Fruit fly (Drosophila melanogaster) whole organism, embryonic: ENCODE results near the gene Hip14.

Experiments used
- Atf6 ChIP-seq: fragments of 200-800 bp; sonication (Bioruptor generic); IDR thresholded peaks from 2 replicates; pipeline ENCODE4 v1.3.6; 2022; ENCODE audit warnings: missing biosample characterization, missing genetic modification characterization
- BtbVII ChIP-seq: fragments of 200-800 bp; sonication (Bioruptor generic); optimal IDR thresholded peaks from 3 replicates; lab custom pipeline; 2017; ENCODE audit warnings: missing biosample characterization, mild to moderate bottlenecking, missing genetic modification characterization
- CG10274 ChIP-seq: fragments of 200-800 bp; sonication (Bioruptor generic); optimal IDR thresholded peaks from 3 replicates; lab custom pipeline; 2017; ENCODE audit warnings: missing biosample characterization, mild to moderate bottlenecking, missing genetic modification characterization
- CG11696 ChIP-seq: fragments of 200-800 bp; sonication (Bioruptor generic); IDR thresholded peaks from 2 replicates; pipeline ENCODE4 v1.3.6; 2022; ENCODE audit warnings: missing biosample characterization, missing genetic modification characterization
- CG12071 ChIP-seq: fragments of 200-800 bp; sonication (Bioruptor generic); optimal IDR thresholded peaks from 3 replicates; lab custom pipeline; 2018; ENCODE audit warnings: missing biosample characterization, mild to moderate bottlenecking, missing genetic modification characterization
- CG12104 ChIP-seq: fragments of 200-800 bp; sonication (Bioruptor generic); optimal IDR thresholded peaks from 3 replicates; lab custom pipeline; 2016; ENCODE audit warnings: missing biosample characterization, missing genetic modification characterization
- CG12236 ChIP-seq: fragments of 200-800 bp; sonication (Bioruptor generic); optimal IDR thresholded peaks from 2 replicates; lab custom pipeline; 2016; ENCODE audit warnings: missing biosample characterization, missing genetic modification characterization
- CG13775 ChIP-seq: fragments of 200-800 bp; sonication (Bioruptor generic); optimal IDR thresholded peaks from 3 replicates; lab custom pipeline; 2017; ENCODE audit warnings: missing biosample characterization, mild to moderate bottlenecking, missing genetic modification characterization
- CG14710 ChIP-seq: fragments of 200-800 bp; sonication (Bioruptor generic); optimal IDR thresholded peaks from 3 replicates; lab custom pipeline; 2019; ENCODE audit warnings: missing biosample characterization, mild to moderate bottlenecking, missing genetic modification characterization, moderate library complexity
- CG14965 ChIP-seq: fragments of 200-800 bp; sonication (Bioruptor generic); optimal IDR thresholded peaks from 2 replicates; lab custom pipeline; 2016; ENCODE audit warnings: missing biosample characterization, missing genetic modification characterization, borderline replicate concordance
- CG1603 ChIP-seq: fragments of 200-800 bp; sonication (Bioruptor generic); optimal IDR thresholded peaks from 2 replicates; lab custom pipeline; 2019; ENCODE audit warnings: missing biosample characterization, mild to moderate bottlenecking, missing genetic modification characterization, moderate library complexity
- CG17912 ChIP-seq: fragments of 200-800 bp; sonication (Bioruptor generic); optimal IDR thresholded peaks from 2 replicates; lab custom pipeline; 2018; ENCODE audit warnings: missing biosample characterization, mild to moderate bottlenecking, missing genetic modification characterization
- CG1792 ChIP-seq: fragments of 200-800 bp; sonication (Bioruptor generic); optimal IDR thresholded peaks from 2 replicates; lab custom pipeline; 2016; ENCODE audit warnings: missing biosample characterization, missing genetic modification characterization
- CG18011 ChIP-seq: fragments of 200-800 bp; sonication (Bioruptor generic); optimal IDR thresholded peaks from 2 replicates; lab custom pipeline; 2017; ENCODE audit warnings: missing biosample characterization, missing genetic modification characterization, mild to moderate bottlenecking, moderate library complexity, missing genotype
- CG1832 ChIP-seq: fragments of 200-800 bp; sonication (Bioruptor generic); optimal IDR thresholded peaks from 2 replicates; lab custom pipeline; 2017; ENCODE audit warnings: missing biosample characterization, mild to moderate bottlenecking, missing genetic modification characterization, inconsistent platforms
- CG2875 ChIP-seq: fragments of 200-800 bp; sonication (Bioruptor generic); optimal IDR thresholded peaks from 2 replicates; lab custom pipeline; 2017; ENCODE audit warnings: missing biosample characterization, mild to moderate bottlenecking, missing genetic modification characterization, missing genetic modification reagents
- CG30403 ChIP-seq: fragments of 200-800 bp; sonication (Bioruptor generic); optimal IDR thresholded peaks from 3 replicates; lab custom pipeline; 2016; ENCODE audit warnings: missing biosample characterization, missing genetic modification characterization
- CG3838 ChIP-seq: fragments of 200-800 bp; sonication (Bioruptor generic); optimal IDR thresholded peaks from 3 replicates; lab custom pipeline; 2016; ENCODE audit warnings: missing biosample characterization, missing genetic modification characterization
- CG5180 ChIP-seq: fragments of 200-800 bp; sonication (Bioruptor generic); optimal IDR thresholded peaks from 3 replicates; lab custom pipeline; 2017; ENCODE audit warnings: missing biosample characterization, missing genetic modification characterization, mild to moderate bottlenecking, moderate library complexity, missing genetic modification reagents
- CG6254 ChIP-seq: fragments of 200-800 bp; sonication (Bioruptor generic); optimal IDR thresholded peaks from 3 replicates; lab custom pipeline; 2017; ENCODE audit warnings: mild to moderate bottlenecking, missing biosample characterization, missing genetic modification reagents, missing genetic modification characterization
- CG6689 ChIP-seq: fragments of 200-800 bp; sonication (Bioruptor generic); IDR thresholded peaks from 2 replicates; pipeline ENCODE4 v1.3.6; 2022; ENCODE audit warnings: missing biosample characterization, missing genetic modification characterization
- CG9215 ChIP-seq: fragments of 200-800 bp; sonication (Bioruptor generic); IDR thresholded peaks from 2 replicates; pipeline ENCODE4 v1.3.6; 2022; ENCODE audit warnings: missing biosample characterization, missing genetic modification characterization
- Dfd ChIP-seq, 2 experiments: fragments of >200 bp; optimal IDR thresholded peaks; 2 replicates each; lab custom pipeline; 2017; ENCODE audit warnings: missing biosample characterization in 2 of 2, missing genetic modification characterization in 2 of 2
- E2f1 ChIP-seq: fragments of 200-800 bp; sonication (Bioruptor generic); IDR thresholded peaks from 2 replicates; pipeline ENCODE4 v1.3.6; 2022; ENCODE audit warnings: missing biosample characterization, missing genetic modification characterization
- H15 ChIP-seq: fragments of 200-800 bp; sonication (Bioruptor generic); IDR thresholded peaks from 3 replicates; pipeline ENCODE4 v1.3.6; 2022; ENCODE audit warnings: missing biosample characterization, missing genetic modification characterization
- Hr3 ChIP-seq: fragments of 200-800 bp; sonication (Bioruptor generic); optimal IDR thresholded peaks from 3 replicates; lab custom pipeline; 2016; ENCODE audit warnings: missing biosample characterization, missing genetic modification characterization
- Jarid2 ChIP-seq: fragments of 200-800 bp; sonication (Bioruptor generic); optimal IDR thresholded peaks from 3 replicates; lab custom pipeline; 2017; ENCODE audit warnings: mild to moderate bottlenecking, missing biosample characterization, missing genetic modification reagents, missing genetic modification characterization
- Lhr ChIP-seq: fragments of 200-800 bp; sonication (Bioruptor generic); optimal IDR thresholded peaks from 3 replicates; lab custom pipeline; 2017; ENCODE audit warnings: mild to moderate bottlenecking, missing biosample characterization, missing genetic modification reagents, missing genetic modification characterization
- MESR4 ChIP-seq: fragments of 200-800 bp; sonication (Bioruptor generic); optimal IDR thresholded peaks from 2 replicates; lab custom pipeline; 2018; ENCODE audit warnings: missing biosample characterization, mild to moderate bottlenecking, missing genetic modification characterization, moderate library complexity
- Mad ChIP-seq: fragments of 200-800 bp; sonication (Bioruptor generic); optimal IDR thresholded peaks from 2 replicates; lab custom pipeline; 2016; ENCODE audit warnings: missing biosample characterization, missing genetic modification characterization
- Sry-δ ChIP-seq: fragments of 200-800 bp; sonication (Bioruptor generic); optimal IDR thresholded peaks from 2 replicates; lab custom pipeline; 2016; ENCODE audit warnings: missing biosample characterization, missing genetic modification characterization
- Usf ChIP-seq: fragments of 200-800 bp; sonication (Bioruptor generic); optimal IDR thresholded peaks from 2 replicates; lab custom pipeline; 2017; ENCODE audit warnings: missing genotype, missing biosample characterization, missing genetic modification characterization
- al ChIP-seq: fragments of 200-800 bp; sonication (Bioruptor generic); IDR thresholded peaks from 2 replicates; pipeline ENCODE4 v1.3.6; 2022; ENCODE audit warnings: missing biosample characterization, missing genetic modification characterization
- bab2 ChIP-seq: fragments of 200-800 bp; sonication (Bioruptor generic); optimal IDR thresholded peaks from 2 replicates; lab custom pipeline; 2016; ENCODE audit warnings: missing biosample characterization, missing genetic modification characterization
- bigmax ChIP-seq: fragments of 200-800 bp; sonication (Bioruptor generic); optimal IDR thresholded peaks from 2 replicates; lab custom pipeline; 2018; ENCODE audit warnings: missing biosample characterization, mild to moderate bottlenecking, missing genetic modification characterization
- cwo ChIP-seq: fragments of 200-800 bp; sonication (Bioruptor generic); optimal IDR thresholded peaks from 3 replicates; lab custom pipeline; 2017; ENCODE audit warnings: missing biosample characterization, missing genetic modification characterization, mild to moderate bottlenecking, moderate library complexity, missing genetic modification reagents
- eyg ChIP-seq: fragments of 200-800 bp; sonication (Bioruptor generic); optimal IDR thresholded peaks from 3 replicates; lab custom pipeline; 2016; ENCODE audit warnings: missing biosample characterization, missing genetic modification characterization
- gcm2 ChIP-seq: fragments of 200-800 bp; sonication (Bioruptor generic); optimal IDR thresholded peaks from 2 replicates; lab custom pipeline; 2016; ENCODE audit warnings: missing biosample characterization, missing genetic modification characterization
- gfzf ChIP-seq: fragments of 200-800 bp; sonication (Bioruptor generic); optimal IDR thresholded peaks from 2 replicates; lab custom pipeline; 2016; ENCODE audit warnings: missing biosample characterization, mild to moderate bottlenecking, missing genetic modification characterization, moderate library complexity
- jumu ChIP-seq: fragments of 200-800 bp; sonication (Bioruptor generic); optimal IDR thresholded peaks from 3 replicates; lab custom pipeline; 2016; ENCODE audit warnings: missing biosample characterization, missing genetic modification characterization
- knrl ChIP-seq: fragments of 200-800 bp; sonication (Bioruptor generic); IDR thresholded peaks from 3 replicates; pipeline ENCODE4 v1.3.6; 2022; ENCODE audit warnings: missing biosample characterization, missing genetic modification characterization; ENCODE audit not compliant: partially characterized antibody
- nerfin-1 ChIP-seq: fragments of 200-800 bp; sonication (Bioruptor generic); optimal IDR thresholded peaks from 3 replicates; lab custom pipeline; 2019; ENCODE audit warnings: missing biosample characterization, mild to moderate bottlenecking, missing genetic modification characterization, moderate library complexity
- nom ChIP-seq: fragments of 200-800 bp; sonication (Bioruptor generic); optimal IDR thresholded peaks from 2 replicates; lab custom pipeline; 2017; ENCODE audit warnings: missing biosample characterization, missing genetic modification characterization, mild to moderate bottlenecking, moderate library complexity, missing genetic modification reagents
- oc ChIP-seq: fragments of 200-800 bp; sonication (Bioruptor generic); optimal IDR thresholded peaks from 2 replicates; lab custom pipeline; 2018; ENCODE audit warnings: missing biosample characterization, mild to moderate bottlenecking, missing genetic modification characterization, moderate library complexity
- pfk ChIP-seq: fragments of 200-800 bp; sonication (Bioruptor generic); optimal IDR thresholded peaks from 2 replicates; lab custom pipeline; 2018; ENCODE audit warnings: missing biosample characterization, mild to moderate bottlenecking, missing genetic modification characterization, moderate library complexity
- ro ChIP-seq: fragments of 200-800 bp; sonication (Bioruptor generic); IDR thresholded peaks from 2 replicates; pipeline ENCODE4 v1.3.6; 2022; ENCODE audit warnings: missing biosample characterization, missing genetic modification characterization
- sima ChIP-seq: fragments of 200-800 bp; sonication (Bioruptor generic); optimal IDR thresholded peaks from 2 replicates; lab custom pipeline; 2016; ENCODE audit warnings: missing biosample characterization, missing genetic modification characterization
- twi ChIP-seq: fragments of 200-800 bp; optimal IDR thresholded peaks from 2 replicates; lab custom pipeline; 2019; ENCODE audit warnings: missing biosample characterization, mild to moderate bottlenecking, missing genetic modification characterization, moderate library complexity
- wdn ChIP-seq: fragments of 200-800 bp; sonication (Bioruptor generic); IDR thresholded peaks from 2 replicates; pipeline ENCODE4 v1.3.6; 2022; ENCODE audit warnings: missing biosample characterization, missing genetic modification characterization

Hip14 gene

dm6 chr3L:15982783-15983432 lies 5.1 kb upstream of the Hip14 start, which contains the start of the genes brm and Arl1 (continued):
- TF ChIP-seq CG12104 (GFP tag; lab: Kevin White, UChicago) = peak; percentile 98
- peak; percentile 93 for TF ChIP-seq CG6254 (GFP tag; lab: Kevin White, UChicago)
- TF ChIP-seq Mad (GFP tag; lab: Kevin White, UChicago) = peak; percentile 97
- TF ChIP-seq CG18011 = peak; percentile 92
- TF ChIP-seq CG11696 (GFP tag; lab: Robert Waterston, UW) = peak; percentile 94
- TF ChIP-seq wdn = peak; percentile 97
- peak; percentile 99 for TF ChIP-seq al (GFP tag; lab: Robert Waterston, UW)
- TF ChIP-seq CG13775 (GFP tag; lab: Kevin White, UChicago) = peak; percentile 99
- peak; percentile 69 for TF ChIP-seq knrl (GFP tag; lab: Robert Waterston, UW)
- peak in 1 of 2 experiments; percentile 8 for TF ChIP-seq Dfd (GFP tag; optimal IDR thresholded peaks at IDR 0.05; lab: Kevin White, UChicago)
- TF ChIP-seq pfk (GFP tag; lab: Kevin White, UChicago) = peak; percentile 82
- TF ChIP-seq MESR4 (GFP tag; lab: Kevin White, UChicago) = peak; percentile 84
- TF ChIP-seq gfzf (GFP tag; lab: Kevin White, UChicago) = no peak
- peak; percentile 84 for TF ChIP-seq Jarid2 (GFP tag; lab: Kevin White, UChicago)
- peak; percentile 99 for TF ChIP-seq H15
- peak; percentile 98 for TF ChIP-seq CG30403 (GFP tag; lab: Kevin White, UChicago)
- TF ChIP-seq CG17912 (GFP tag; lab: Kevin White, UChicago) = peak; percentile 98
- TF ChIP-seq E2f1 (GFP tag; lab: Robert Waterston, UW) = peak; percentile 99
- TF ChIP-seq CG14710 (tag; lab: Kevin White, UChicago) = peak; percentile 98
- TF ChIP-seq CG2875 = peak; percentile 82
- peak; percentile 97 for TF ChIP-seq twi (tag; lab: Kevin White, UChicago)
- TF ChIP-seq Sry-δ (GFP tag; lab: Kevin White, UChicago) = peak; percentile 63
- peak; percentile 97 for TF ChIP-seq nerfin-1 (tag; lab: Kevin White, UChicago)
- TF ChIP-seq Usf = peak; percentile 98
- TF ChIP-seq CG1792 = peak; percentile 72
- TF ChIP-seq CG9215 = peak; percentile 99
- TF ChIP-seq ro (GFP tag; lab: Robert Waterston, UW) = peak; percentile 97
- peak; percentile 98 for TF ChIP-seq Hr3
- TF ChIP-seq jumu (GFP tag; lab: Kevin White, UChicago) = peak; percentile 70
- peak; percentile 91 for TF ChIP-seq nom (GFP tag; lab: Kevin White, UChicago)
- peak; percentile 95 for TF ChIP-seq BtbVII (GFP tag; lab: Kevin White, UChicago)
- peak; percentile 55 for TF ChIP-seq bigmax (GFP tag; lab: Kevin White, UChicago)
- peak; percentile 57 for TF ChIP-seq eyg (GFP tag; lab: Kevin White, UChicago)
- peak; percentile 96 for TF ChIP-seq oc (tag; lab: Kevin White, UChicago)
- TF ChIP-seq CG3838 (GFP tag; lab: Kevin White, UChicago) = peak; percentile 78
- TF ChIP-seq CG10274 (GFP tag; lab: Kevin White, UChicago) = peak; percentile 91
- TF ChIP-seq CG6689 (GFP tag; lab: Robert Waterston, UW) = peak; percentile 99
- peak; percentile 94 for TF ChIP-seq cwo (GFP tag; lab: Kevin White, UChicago)
- no peak for TF ChIP-seq CG1832 (GFP tag; lab: Kevin White, UChicago)
- peak; percentile 87 for TF ChIP-seq CG5180 (GFP tag; lab: Kevin White, UChicago)
- peak; percentile 98 for TF ChIP-seq Atf6 (GFP tag; lab: Robert Waterston, UW)
- peak; percentile 81 for TF ChIP-seq gcm2 (GFP tag; lab: Kevin White, UChicago)
- TF ChIP-seq CG1603 = no peak
- TF ChIP-seq Lhr (GFP tag; lab: Kevin White, UChicago) = peak; percentile 93
- TF ChIP-seq bab2 (GFP tag; lab: Kevin White, UChicago) = peak; percentile 88
- TF ChIP-seq CG14965 (GFP tag; lab: Kevin White, UChicago) = no peak
- peak; percentile 4 for TF ChIP-seq CG12236 (GFP tag; lab: Kevin White, UChicago)
- peak; percentile 71 for TF ChIP-seq sima (GFP tag; lab: Kevin White, UChicago)
- peak; percentile 82 for TF ChIP-seq CG12071
